Worm (Caenorhabditis elegans) whole organism, L4 larva: ENCODE measurements around the gene srx-5.
A peak's percentile ranks its signal among the peaks of the same experiment; 100 is the strongest.

Experiments used
- F10B5.3 ChIP-seq: sonication (generic microtip); optimal IDR thresholded peaks from 2 replicates; lab custom pipeline; 2016; ENCODE audit warnings: mild to moderate bottlenecking, missing genetic modification characterization, missing compliant biosample characterization
- F26F4.8 ChIP-seq: fragments of 200-800 bp; sonication (Bioruptor generic); conservative IDR thresholded peaks from 2 replicates; pipeline ENCODE4 v1.3.6; 2022; ENCODE audit warnings: missing genetic modification characterization, missing compliant biosample characterization
- F37D6.2 ChIP-seq: sonication (generic microtip); optimal IDR thresholded peaks from 2 replicates; lab custom pipeline; 2016; ENCODE audit warnings: mild to moderate bottlenecking, missing genetic modification characterization, missing compliant biosample characterization
- F44E2.7 ChIP-seq: fragments of 200-800 bp; sonication (Bioruptor generic); IDR thresholded peaks from 2 replicates; pipeline ENCODE4 v2.1.2; 2022; ENCODE audit warnings: missing genetic modification characterization, missing compliant biosample characterization
- T20F7.1 ChIP-seq: fragments of 200-800 bp; sonication (Bioruptor generic); optimal IDR thresholded peaks from 2 replicates; lab custom pipeline; 2018; ENCODE audit warnings: mild to moderate bottlenecking, missing genetic modification characterization, missing compliant biosample characterization
- Y48G9A.11 ChIP-seq: fragments of 200-800 bp; sonication (Bioruptor generic); IDR thresholded peaks from 2 replicates; pipeline ENCODE4 v1.3.6; 2022; ENCODE audit warnings: missing genetic modification reagents, missing genetic modification characterization, missing compliant biosample characterization
- Y5F2A.4 ChIP-seq: fragments of 200-800 bp; sonication (Bioruptor generic); optimal IDR thresholded peaks from 2 replicates; lab custom pipeline; 2018; ENCODE audit warnings: mild to moderate bottlenecking, missing genetic modification characterization, missing compliant biosample characterization
- Y75B8A.6 ChIP-seq: fragments of 200-800 bp; sonication (Bioruptor generic); IDR thresholded peaks from 2 replicates; pipeline ENCODE4 v1.3.6; 2022; ENCODE audit warnings: missing genetic modification reagents, missing genetic modification characterization, missing compliant biosample characterization
- ZK337.2 ChIP-seq: fragments of 200-800 bp; sonication (Bioruptor generic); IDR thresholded peaks from 2 replicates; pipeline ENCODE4 v1.3.6; 2022; ENCODE audit warnings: missing genetic modification reagents, missing genetic modification characterization, missing compliant biosample characterization
- ZK546.5 ChIP-seq, 2 experiments: sonication (generic microtip); optimal IDR thresholded peaks; 2 replicates each; lab custom pipeline; 2017; ENCODE audit warnings: missing biosample characterization in 2 of 2, missing genetic modification characterization in 2 of 2
- aha-1 ChIP-seq: fragments of 150-350 bp; peaks from one replicate; lab custom pipeline; 2014; ENCODE audit warnings: missing biosample characterization, missing genetic modification characterization
- ceh-28 ChIP-seq: fragments of 150-350 bp; optimal IDR thresholded peaks from 2 replicates; lab custom pipeline; 2014; ENCODE audit warnings: missing biosample characterization, missing genetic modification reagents, missing genetic modification characterization
- ceh-32 ChIP-seq: sonication (generic microtip); optimal IDR thresholded peaks from 2 replicates; lab custom pipeline; 2016; ENCODE audit warnings: mild to moderate bottlenecking, missing genetic modification characterization, missing compliant biosample characterization; ENCODE audit not compliant: poor library complexity
- ceh-62 ChIP-seq: sonication (generic microtip); optimal IDR thresholded peaks from 2 replicates; lab custom pipeline; 2017; ENCODE audit warnings: missing biosample characterization, missing genetic modification characterization
- ces-1 ChIP-seq: fragments of 150-350 bp; sonication (generic microtip); optimal IDR thresholded peaks from 4 replicates; lab custom pipeline; 2014; ENCODE audit warnings: missing biosample characterization, missing genetic modification reagents, missing genetic modification characterization
- cey-2 ChIP-seq: sonication (generic microtip); optimal IDR thresholded peaks from 3 replicates; lab custom pipeline; 2017; ENCODE audit warnings: missing genetic modification characterization, mild to moderate bottlenecking, missing compliant biosample characterization, antibody characterized with exemption, borderline replicate concordance; ENCODE audit not compliant: insufficient read depth
- dmd-8 ChIP-seq: fragments of 200-800 bp; sonication (Bioruptor generic); IDR thresholded peaks from 2 replicates; pipeline ENCODE4 v1.3.6; 2022; ENCODE audit warnings: missing genetic modification characterization, missing compliant biosample characterization
- dpl-1 ChIP-seq: fragments of 150-350 bp; optimal IDR thresholded peaks from 2 replicates; lab custom pipeline; 2014; ENCODE audit warnings: missing biosample characterization, missing genetic modification reagents, missing genetic modification characterization
- dve-1 ChIP-seq: sonication (generic microtip); optimal IDR thresholded peaks from 2 replicates; lab custom pipeline; 2017; ENCODE audit warnings: antibody characterized with exemption, mild to moderate bottlenecking, missing genetic modification characterization, missing compliant biosample characterization; ENCODE audit not compliant: insufficient read depth
- egl-43 ChIP-seq: fragments of 200-800 bp; sonication (Bioruptor generic); IDR thresholded peaks from 2 replicates; pipeline ENCODE4 v1.3.6; 2022; ENCODE audit warnings: missing genetic modification reagents, missing genetic modification characterization, missing compliant biosample characterization
- fos-1 ChIP-seq: fragments of 150-350 bp; optimal IDR thresholded peaks from 2 replicates; lab custom pipeline; 2014; ENCODE audit warnings: missing biosample characterization, missing genetic modification characterization
- gei-8 ChIP-seq: fragments of 200-800 bp; sonication (Bioruptor generic); optimal IDR thresholded peaks from 2 replicates; lab custom pipeline; 2018; ENCODE audit warnings: mild to moderate bottlenecking, missing genetic modification characterization, missing compliant biosample characterization
- hif-1 ChIP-seq, 2 experiments: sonication (generic microtip); optimal IDR thresholded peaks; 2 replicates each; lab custom pipeline; 2016 to 2017; ENCODE audit warnings: missing compliant biosample characterization in 2 of 2, missing genetic modification characterization in 2 of 2, missing genetic modification reagents in 2 of 2, missing genotype in 2 of 2, mild to moderate bottlenecking in 1 of 2
- hlh-30 ChIP-seq: sonication (generic microtip); optimal IDR thresholded peaks from 2 replicates; lab custom pipeline; 2017; ENCODE audit warnings: antibody characterized with exemption, mild to moderate bottlenecking, missing genetic modification characterization, missing compliant biosample characterization; ENCODE audit not compliant: insufficient read depth
- jun-1 ChIP-seq: fragments of 150-350 bp; optimal IDR thresholded peaks from 2 replicates; lab custom pipeline; 2014; ENCODE audit warnings: missing biosample characterization, missing genetic modification reagents, missing genetic modification characterization
- lim-7 ChIP-seq: fragments of 200-800 bp; sonication (Bioruptor generic); IDR thresholded peaks from 2 replicates; pipeline ENCODE4 v1.3.6; 2022; ENCODE audit warnings: missing genetic modification characterization, missing compliant biosample characterization
- lin-29 ChIP-seq: fragments of 200-800 bp; sonication (Bioruptor generic); IDR thresholded peaks from 2 replicates; pipeline ENCODE4 v1.3.6; 2022; ENCODE audit warnings: missing genetic modification reagents, missing genetic modification characterization, missing compliant biosample characterization
- lin-38 ChIP-seq: fragments of 200-800 bp; sonication (Bioruptor generic); IDR thresholded peaks from 2 replicates; pipeline ENCODE4 v1.3.6; 2022; ENCODE audit warnings: missing genetic modification reagents, missing genetic modification characterization, missing compliant biosample characterization
- madf-9 ChIP-seq: fragments of 200-800 bp; sonication (Bioruptor generic); conservative IDR thresholded peaks from 2 replicates; pipeline ENCODE4 v1.3.6; 2022; ENCODE audit warnings: missing genetic modification reagents, missing genetic modification characterization, missing compliant biosample characterization
- mdl-1 ChIP-seq, 2 experiments: fragments of 150-350 bp in 1 of 2; sonication (generic microtip) in 1 of 2; optimal IDR thresholded peaks; 2 replicates each; lab custom pipeline; 2014 to 2017; ENCODE audit warnings: missing biosample characterization in 2 of 2, missing genetic modification characterization in 2 of 2
- mxl-3 ChIP-seq: fragments of 200-800 bp; sonication (Bioruptor generic); optimal IDR thresholded peaks from 2 replicates; lab custom pipeline; 2018; ENCODE audit warnings: mild to moderate bottlenecking, missing genetic modification characterization, missing compliant biosample characterization
- nhr-111 ChIP-seq: fragments of 200-800 bp; sonication (Bioruptor generic); optimal IDR thresholded peaks from 2 replicates; lab custom pipeline; 2018; ENCODE audit warnings: mild to moderate bottlenecking, missing genetic modification characterization, missing compliant biosample characterization
- nhr-28 ChIP-seq: fragments of 150-350 bp; optimal IDR thresholded peaks from 2 replicates; lab custom pipeline; 2014; ENCODE audit warnings: missing biosample characterization, missing genetic modification characterization
- nhr-41 ChIP-seq: fragments of 200-800 bp; sonication (Bioruptor generic); IDR thresholded peaks from 2 replicates; pipeline ENCODE4 v1.3.6; 2022; ENCODE audit warnings: missing genetic modification reagents, missing genetic modification characterization, missing compliant biosample characterization
- nhr-42 ChIP-seq: fragments of 200-800 bp; sonication (Bioruptor generic); IDR thresholded peaks from 2 replicates; pipeline ENCODE4 v1.3.6; 2022; ENCODE audit warnings: missing genetic modification characterization, missing compliant biosample characterization
- nhr-6 ChIP-seq: fragments of 150-350 bp; optimal IDR thresholded peaks from 2 replicates; lab custom pipeline; 2014; ENCODE audit warnings: missing biosample characterization, missing genetic modification characterization
- nhr-76 ChIP-seq: fragments of 150-350 bp; optimal IDR thresholded peaks from 2 replicates; lab custom pipeline; 2014; ENCODE audit warnings: missing biosample characterization, missing genetic modification characterization
- nhr-77 ChIP-seq: fragments of 150-350 bp; optimal IDR thresholded peaks from 2 replicates; lab custom pipeline; 2014; ENCODE audit warnings: missing biosample characterization, missing genetic modification characterization
- pha-4 ChIP-seq, 2 experiments: fragments of 150-350 bp in 1 of 2; fragments of 200-800 bp in 1 of 2; sonication (Bioruptor generic) in 1 of 2; IDR thresholded peaks in 1 of 2; optimal IDR thresholded peaks in 1 of 2; 2 replicates each; pipeline versions ENCODE4 v1.3.6 to Lab custom; 2014 to 2022; ENCODE audit warnings: missing genetic modification characterization in 2 of 2, missing genetic modification reagents in 2 of 2, missing biosample characterization in 1 of 2, missing compliant biosample characterization in 1 of 2
- rbr-2 ChIP-seq: sonication (generic microtip); optimal IDR thresholded peaks from 2 replicates; lab custom pipeline; 2016; ENCODE audit warnings: missing genotype, missing genetic modification characterization, missing compliant biosample characterization
- set-16 ChIP-seq: fragments of 200-800 bp; sonication (Bioruptor generic); IDR thresholded peaks from 2 replicates; pipeline ENCODE4 v1.3.6; 2022; ENCODE audit warnings: missing genetic modification reagents, missing genetic modification characterization, missing compliant biosample characterization
- snpc-1.2 ChIP-seq: fragments of 200-800 bp; sonication (Bioruptor generic); IDR thresholded peaks from 2 replicates; pipeline ENCODE4 v1.3.6; 2022; ENCODE audit warnings: missing genetic modification reagents, missing genetic modification characterization, missing compliant biosample characterization
- spr-1 ChIP-seq: sonication (generic microtip); optimal IDR thresholded peaks from 2 replicates; lab custom pipeline; 2016; ENCODE audit warnings: mild to moderate bottlenecking, missing genetic modification characterization, missing compliant biosample characterization
- spr-3 ChIP-seq: fragments of 200-800 bp; sonication (Bioruptor generic); optimal IDR thresholded peaks from 2 replicates; lab custom pipeline; 2018; ENCODE audit warnings: mild to moderate bottlenecking, missing genetic modification characterization, missing compliant biosample characterization
- unc-130 ChIP-seq: sonication (generic microtip); optimal IDR thresholded peaks from 2 replicates; lab custom pipeline; 2016; ENCODE audit warnings: missing genetic modification reagents, missing genetic modification characterization, missing compliant biosample characterization
- unc-62 ChIP-seq, 3 experiments: fragments of 150-350 bp in 1 of 3; sonication (generic microtip); optimal IDR thresholded peaks in 2 of 3; peaks in 1 of 3; 1 replicate in 1 of 3; 2 replicates in 2 of 3; lab custom pipeline; 2014 to 2017; ENCODE audit warnings: missing biosample characterization in 3 of 3, missing genetic modification characterization in 3 of 3, missing genetic modification reagents in 3 of 3, missing genotype in 1 of 3
- vab-7 ChIP-seq: fragments of 200-800 bp; sonication (Bioruptor generic); IDR thresholded peaks from 2 replicates; pipeline ENCODE4 v1.3.6; 2022; ENCODE audit warnings: missing genetic modification reagents, missing genetic modification characterization, missing compliant biosample characterization
- zag-1 ChIP-seq: fragments of 150-350 bp; optimal IDR thresholded peaks from 2 replicates; lab custom pipeline; 2014; ENCODE audit warnings: missing biosample characterization, missing genetic modification characterization
- zfp-2 ChIP-seq: sonication (generic microtip); optimal IDR thresholded peaks from 2 replicates; lab custom pipeline; 2016; ENCODE audit warnings: mild to moderate bottlenecking, missing genetic modification characterization, missing compliant biosample characterization
- zfp-3 ChIP-seq: fragments of 200-800 bp; sonication (Bioruptor generic); conservative IDR thresholded peaks from 2 replicates; pipeline ENCODE4 v1.3.6; 2022; ENCODE audit warnings: missing genetic modification reagents, missing genetic modification characterization, missing compliant biosample characterization

The srx-5 gene

ce11 chrV:731330-731729 lies 31.5 kb downstream of the srx-5 start (continued):
- TF ChIP-seq nhr-42 (GFP tag; lab: Robert Waterston, UW) (peak; percentile 68), zfp-2 (no peak), set-16 (GFP tag; lab: Robert Waterston, UW) (peak; percentile 91), snpc-1.2 (no peak), nhr-76 (tag; lab: Kevin White, UChicago) (no peak), jun-1 (peak; percentile 64), spr-1 (tag; lab: Kevin White, UChicago) (peak; percentile 56), egl-43 (GFP tag; lab: Robert Waterston, UW) (peak; percentile 65; the same call in 1 of the 2 replicates), lin-38 (peak; percentile 42), Y75B8A.6 (GFP tag; lab: Robert Waterston, UW) (peak; percentile 84; the same call in 1 of the 2 replicates), lin-29 (GFP tag; lab: Robert Waterston, UW) (no peak), nhr-111 (GFP tag; lab: Kevin White, UChicago) (peak; percentile 12), ceh-32 (tag; lab: Kevin White, UChicago) (no peak), unc-62 (GFP tag; optimal IDR thresholded peaks at IDR 0.05 in 1 of 2; lab: Kevin White, UChicago) (peak; percentile 76 to 98), unc-62 (tag; optimal IDR thresholded peaks at IDR 0.05; lab: Kevin White, UChicago) (peak; percentile 8), nhr-28 (tag; lab: Kevin White, UChicago) (peak; percentile 96), nhr-41 (no peak; the same call in 1 of the 2 replicates), dmd-8 (GFP tag; lab: Robert Waterston, UW) (no peak), vab-7 (GFP tag; lab: Robert Waterston, UW) (no peak), ces-1 (no peak), F26F4.8 (GFP tag; lab: Robert Waterston, UW) (no peak), gei-8 (GFP tag; lab: Kevin White, UChicago) (peak; percentile 88), zfp-3 (GFP tag; lab: Robert Waterston, UW) (peak; percentile 88), T20F7.1 (peak; percentile 62), unc-130 (no peak), F10B5.3 (tag; lab: Kevin White, UChicago) (no peak), cey-2 (tag; lab: Kevin White, UChicago) (no peak), lim-7 (GFP tag; lab: Robert Waterston, UW) (no peak), nhr-6 (tag; lab: Kevin White, UChicago) (peak; percentile 78), ceh-62 (tag; lab: Kevin White, UChicago) (no peak), F44E2.7 (GFP tag; lab: Robert Waterston, UW) (no peak), spr-3 (GFP tag; lab: Kevin White, UChicago) (peak; percentile 9), nhr-77 (tag; lab: Kevin White, UChicago) (peak; percentile 83), F37D6.2 (tag; lab: Kevin White, UChicago) (no peak), zag-1 (tag; lab: Kevin White, UChicago) (no peak), Y5F2A.4 (GFP tag; lab: Kevin White, UChicago) (no peak), fos-1 (peak; percentile 67), Y48G9A.11 (no peak), pha-4 (GFP tag; IDR thresholded peaks at IDR 0.05; lab: Robert Waterston, UW) (peak; percentile 80), pha-4 (tag; optimal IDR thresholded peaks at IDR 0.05; lab: Kevin White, UChicago) (no peak), dve-1 (tag; lab: Kevin White, UChicago) (peak; percentile 97), dpl-1 (GFP tag; lab: Kevin White, UChicago) (peak; percentile 2), rbr-2 (tag; lab: Kevin White, UChicago) (peak; percentile 35), mxl-3 (peak; percentile 84), ZK337.2 (GFP tag; lab: Robert Waterston, UW) (no peak), aha-1 (peak; percentile 97), mdl-1 (tag; optimal IDR thresholded peaks at IDR 0.05; lab: Kevin White, UChicago) (peak; percentile 98 to 99), hlh-30 (tag; lab: Kevin White, UChicago) (peak; percentile 98), ZK546.5 (tag; optimal IDR thresholded peaks at IDR 0.05; lab: Kevin White, UChicago) (no peak), hif-1 (tag; optimal IDR thresholded peaks at IDR 0.05; lab: Kevin White, UChicago) (peak; percentile 63 to 88), ceh-28 (tag; lab: Kevin White, UChicago) (no peak), madf-9 (GFP tag; lab: Robert Waterston, UW) (peak; percentile 34; the same call in 1 of the 2 replicates)
